Worm (Caenorhabditis elegans) whole organism, late embryonic: ENCODE measurements around the gene mec-7.

ENCODE experiments used
- C38D4.7 ChIP-seq: fragments of 200-800 bp; sonication (Bioruptor generic); optimal IDR thresholded peaks from 2 replicates; lab custom pipeline; 2018; ENCODE audit warnings: mild to moderate bottlenecking, missing genetic modification characterization, moderate library complexity, missing compliant biosample characterization
- K02D7.2 ChIP-seq: sonication (generic microtip); optimal IDR thresholded peaks from 2 replicates; lab custom pipeline; 2017; ENCODE audit warnings: mild to moderate bottlenecking, missing genetic modification characterization, missing compliant biosample characterization
- K09A11.1 ChIP-seq: sonication (generic microtip); optimal IDR thresholded peaks from 2 replicates; lab custom pipeline; 2017; ENCODE audit warnings: antibody characterized with exemption, mild to moderate bottlenecking, missing genetic modification characterization, missing compliant biosample characterization; ENCODE audit not compliant: insufficient read depth
- ceh-14 ChIP-seq: sonication (generic microtip); optimal IDR thresholded peaks from 2 replicates; lab custom pipeline; 2016; ENCODE audit warnings: missing genotype, missing genetic modification characterization, missing compliant biosample characterization
- ceh-18 ChIP-seq: sonication (generic microtip); optimal IDR thresholded peaks from 2 replicates; lab custom pipeline; 2016; ENCODE audit warnings: missing genetic modification characterization, missing compliant biosample characterization
- ceh-19 ChIP-seq: fragments of 200-800 bp; sonication (Bioruptor generic); optimal IDR thresholded peaks from 2 replicates; lab custom pipeline; 2018; ENCODE audit warnings: mild to moderate bottlenecking, missing genetic modification characterization, missing compliant biosample characterization
- ceh-2 ChIP-seq: sonication (generic microtip); optimal IDR thresholded peaks from 2 replicates; lab custom pipeline; 2016; ENCODE audit warnings: missing genotype, missing genetic modification characterization, missing compliant biosample characterization
- ceh-22 ChIP-seq: sonication (generic microtip); optimal IDR thresholded peaks from 2 replicates; lab custom pipeline; 2017; ENCODE audit warnings: missing biosample characterization, missing genetic modification characterization
- ceh-24 ChIP-seq: sonication (generic microtip); optimal IDR thresholded peaks from 2 replicates; lab custom pipeline; 2016; ENCODE audit warnings: mild to moderate bottlenecking, missing genetic modification characterization, missing compliant biosample characterization
- ceh-30 ChIP-seq: fragments of 150-350 bp; optimal IDR thresholded peaks from 2 replicates; lab custom pipeline; 2014; ENCODE audit warnings: missing biosample characterization, missing genetic modification characterization
- ceh-31 ChIP-seq: sonication (generic microtip); optimal IDR thresholded peaks from 2 replicates; lab custom pipeline; 2016; ENCODE audit warnings: missing genetic modification characterization, missing compliant biosample characterization
- ceh-45 ChIP-seq: fragments of 200-800 bp; sonication (Bioruptor generic); IDR thresholded peaks from 2 replicates; pipeline ENCODE4 v1.3.6; 2022; ENCODE audit warnings: missing genetic modification reagents, missing genetic modification characterization, missing compliant biosample characterization
- ceh-48 ChIP-seq: sonication (generic microtip); optimal IDR thresholded peaks from 2 replicates; lab custom pipeline; 2016; ENCODE audit warnings: missing genetic modification characterization, inconsistent platforms, missing compliant biosample characterization
- ceh-6 ChIP-seq: fragments of 200-800 bp; sonication (Bioruptor generic); optimal IDR thresholded peaks from 2 replicates; lab custom pipeline; 2018; ENCODE audit warnings: mild to moderate bottlenecking, missing genetic modification characterization, missing compliant biosample characterization
- ceh-9 ChIP-seq: sonication (generic microtip); optimal IDR thresholded peaks from 2 replicates; lab custom pipeline; 2016; ENCODE audit warnings: mild to moderate bottlenecking, missing genetic modification characterization, inconsistent platforms, missing compliant biosample characterization
- che-1 ChIP-seq: sonication (generic microtip); optimal IDR thresholded peaks from 2 replicates; lab custom pipeline; 2016; ENCODE audit warnings: mild to moderate bottlenecking, missing genetic modification characterization, missing compliant biosample characterization
- dve-1 ChIP-seq: sonication (generic microtip); optimal IDR thresholded peaks from 2 replicates; lab custom pipeline; 2017; ENCODE audit warnings: antibody characterized with exemption, mild to moderate bottlenecking, missing genetic modification characterization, missing compliant biosample characterization
- elt-4 ChIP-seq: sonication (generic microtip); optimal IDR thresholded peaks from 2 replicates; lab custom pipeline; 2016; ENCODE audit warnings: missing genetic modification characterization, missing compliant biosample characterization
- ets-4 ChIP-seq: sonication (generic microtip); optimal IDR thresholded peaks from 2 replicates; lab custom pipeline; 2016; ENCODE audit warnings: missing genetic modification characterization, missing compliant biosample characterization
- eyg-1 ChIP-seq: sonication (generic microtip); optimal IDR thresholded peaks from 2 replicates; lab custom pipeline; 2016; ENCODE audit warnings: missing genotype, missing genetic modification characterization, missing compliant biosample characterization
- hlh-13 ChIP-seq: fragments of 200-800 bp; sonication (Bioruptor generic); optimal IDR thresholded peaks from 2 replicates; lab custom pipeline; 2018; ENCODE audit warnings: mild to moderate bottlenecking, missing genetic modification characterization, missing compliant biosample characterization
- hlh-30 ChIP-seq: sonication (generic microtip); optimal IDR thresholded peaks from 2 replicates; lab custom pipeline; 2017; ENCODE audit warnings: antibody characterized with exemption, missing genetic modification characterization, missing compliant biosample characterization; ENCODE audit not compliant: insufficient read depth
- hlh-8 ChIP-seq: sonication (generic microtip); optimal IDR thresholded peaks from 2 replicates; lab custom pipeline; 2016; ENCODE audit warnings: missing genotype, missing genetic modification characterization, missing compliant biosample characterization
- lim-6 ChIP-seq: sonication (generic microtip); optimal IDR thresholded peaks from 2 replicates; lab custom pipeline; 2016; ENCODE audit warnings: missing genetic modification characterization, missing compliant biosample characterization
- lin-11 ChIP-seq: fragments of 200-800 bp; sonication (Bioruptor generic); optimal IDR thresholded peaks from 2 replicates; lab custom pipeline; 2018; ENCODE audit warnings: mild to moderate bottlenecking, missing genetic modification characterization, missing compliant biosample characterization
- madf-2 ChIP-seq: sonication (generic microtip); optimal IDR thresholded peaks from 2 replicates; lab custom pipeline; 2017; ENCODE audit warnings: missing genetic modification characterization, missing compliant biosample characterization
- nfya-1 ChIP-seq: sonication (generic microtip); optimal IDR thresholded peaks from 2 replicates; lab custom pipeline; 2017; ENCODE audit warnings: missing genetic modification characterization, mild to moderate bottlenecking, missing compliant biosample characterization, antibody characterized with exemption, moderate library complexity
- nhr-11 ChIP-seq: fragments of 150-350 bp; optimal IDR thresholded peaks from 2 replicates; lab custom pipeline; 2014; ENCODE audit warnings: missing biosample characterization, missing genetic modification characterization
- nhr-232 ChIP-seq: sonication (generic microtip); optimal IDR thresholded peaks from 2 replicates; lab custom pipeline; 2016; ENCODE audit warnings: missing genetic modification characterization, missing compliant biosample characterization
- npax-4 ChIP-seq: sonication (generic microtip); optimal IDR thresholded peaks from 2 replicates; lab custom pipeline; 2016; ENCODE audit warnings: missing genetic modification characterization, missing compliant biosample characterization
- pag-3 ChIP-seq: sonication (generic microtip); optimal IDR thresholded peaks from 2 replicates; lab custom pipeline; 2016; ENCODE audit warnings: missing compliant biosample characterization, missing genetic modification characterization, borderline replicate concordance
- pax-1 ChIP-seq: fragments of 150-350 bp; optimal IDR thresholded peaks from 2 replicates; lab custom pipeline; 2014; ENCODE audit warnings: missing biosample characterization, missing genetic modification characterization
- pha-2 ChIP-seq: sonication (generic microtip); optimal IDR thresholded peaks from 2 replicates; lab custom pipeline; 2017; ENCODE audit warnings: mild to moderate bottlenecking, missing genetic modification characterization, missing compliant biosample characterization
- pros-1 ChIP-seq: fragments of 150-350 bp; optimal IDR thresholded peaks from 2 replicates; lab custom pipeline; 2014; ENCODE audit warnings: missing biosample characterization, missing genetic modification reagents, missing genetic modification characterization
- ref-2 ChIP-seq: sonication (generic microtip); optimal IDR thresholded peaks from 2 replicates; lab custom pipeline; 2016; ENCODE audit warnings: missing genetic modification characterization, missing compliant biosample characterization
- sdc-2 ChIP-seq: sonication (generic microtip); optimal IDR thresholded peaks from 2 replicates; lab custom pipeline; 2016; ENCODE audit warnings: missing genotype, missing genetic modification characterization, missing compliant biosample characterization
- sox-2 ChIP-seq: fragments of 200-800 bp; sonication (Bioruptor generic); IDR thresholded peaks from 2 replicates; pipeline ENCODE4 v1.3.6; 2022; ENCODE audit warnings: missing genetic modification reagents, missing genetic modification characterization, missing compliant biosample characterization
- sox-4 ChIP-seq: sonication (generic microtip); optimal IDR thresholded peaks from 2 replicates; lab custom pipeline; 2017; ENCODE audit warnings: mild to moderate bottlenecking, missing genetic modification characterization, inconsistent platforms, missing compliant biosample characterization
- tbx-2 ChIP-seq: sonication (generic microtip); optimal IDR thresholded peaks from 2 replicates; lab custom pipeline; 2016; ENCODE audit warnings: missing genetic modification characterization, missing compliant biosample characterization
- unc-3 ChIP-seq, 2 experiments: fragments of 200-800 bp in 1 of 2; sonication (Bioruptor generic) in 1 of 2; sonication (generic microtip) in 1 of 2; conservative IDR thresholded peaks in 1 of 2; optimal IDR thresholded peaks in 1 of 2; 2 replicates each; pipeline versions ENCODE4 v1.3.6 to Lab custom; 2016 to 2022; ENCODE audit warnings: missing compliant biosample characterization in 2 of 2, missing genetic modification characterization in 2 of 2, missing genetic modification reagents in 1 of 2
- unc-42 ChIP-seq: sonication (generic microtip); optimal IDR thresholded peaks from 2 replicates; lab custom pipeline; 2016; ENCODE audit warnings: missing genotype, missing genetic modification characterization, missing compliant biosample characterization
- unc-86 ChIP-seq: sonication (generic microtip); optimal IDR thresholded peaks from 2 replicates; lab custom pipeline; 2016; ENCODE audit warnings: missing genetic modification characterization, missing compliant biosample characterization
- zip-5 ChIP-seq: sonication (generic microtip); optimal IDR thresholded peaks from 2 replicates; lab custom pipeline; 2016; ENCODE audit warnings: missing genetic modification characterization, missing compliant biosample characterization
- ztf-16 ChIP-seq: sonication (generic microtip); optimal IDR thresholded peaks from 2 replicates; lab custom pipeline; 2017; ENCODE audit warnings: missing genetic modification characterization, missing compliant biosample characterization

Gene mec-7

ce11 chrX:7794306-7794743 lies 17.8 kb upstream of the mec-7 start (continued):
- TF ChIP-seq lim-6: no peak
- peak; percentile 39 for TF ChIP-seq lin-11
- TF ChIP-seq unc-3 (GFP tag; conservative IDR thresholded peaks at IDR 0.05; lab: Robert Waterston, UW): no peak
- no peak for TF ChIP-seq unc-3 (tag; optimal IDR thresholded peaks at IDR 0.05; lab: Kevin White, UChicago)
- no peak for TF ChIP-seq dve-1 (tag; lab: Kevin White, UChicago)
- TF ChIP-seq tbx-2 (tag; lab: Kevin White, UChicago): no peak
- TF ChIP-seq K09A11.1 (tag; lab: Kevin White, UChicago): no peak
- TF ChIP-seq hlh-13 (GFP tag; lab: Kevin White, UChicago): no peak
- TF ChIP-seq sox-2 (GFP tag; lab: Robert Waterston, UW): no peak
- TF ChIP-seq C38D4.7 (GFP tag; lab: Kevin White, UChicago): peak; percentile 30
- TF ChIP-seq ceh-24: no peak
- peak; percentile 6 for TF ChIP-seq zip-5
- TF ChIP-seq ceh-19: peak; percentile 16
- TF ChIP-seq unc-42: no peak
- TF ChIP-seq sox-4 (tag; lab: Kevin White, UChicago): no peak

- TF ChIP-seq hlh-30 (tag; lab: Kevin White, UChicago) (peak; percentile 73), ceh-18 (tag; lab: Kevin White, UChicago) (no peak), ceh-48 (tag; lab: Kevin White, UChicago) (peak; percentile 57), nfya-1 (tag; lab: Kevin White, UChicago) (peak; percentile 16)
- TF ChIP-seq, all 69 proteins: peak for 3
These were observed 17.0 kb upstream of the mec-7 start, which contains the start of gene ZK154.6 for ce11 chrX:7793377-7794041. Gene ZK154.6 (minus strand): TSS chrX:7793563.

- no peak for TF ChIP-seq hlh-8 (tag; lab: Kevin White, UChicago)
- TF ChIP-seq ceh-14 (tag; lab: Kevin White, UChicago): no peak
- TF ChIP-seq ztf-16 (tag; lab: Kevin White, UChicago): no peak
- no peak for TF ChIP-seq sdc-2 (tag; lab: Kevin White, UChicago)
- no peak for TF ChIP-seq eyg-1 (tag; lab: Kevin White, UChicago)
- no peak for TF ChIP-seq ceh-6
- no peak for TF ChIP-seq pros-1 (tag; lab: Kevin White, UChicago)
- TF ChIP-seq ref-2 (tag; lab: Kevin White, UChicago): no peak
- TF ChIP-seq ceh-45 (GFP tag; lab: Robert Waterston, UW): no peak
- no peak for TF ChIP-seq pag-3
- no peak for TF ChIP-seq ceh-9
- no peak for TF ChIP-seq zip-5
- no peak for TF ChIP-seq dve-1 (tag; lab: Kevin White, UChicago)
- TF ChIP-seq ets-4 (tag; lab: Kevin White, UChicago): no peak
- no peak for TF ChIP-seq K02D7.2 (tag; lab: Kevin White, UChicago)
- no peak for TF ChIP-seq ceh-31 (tag; lab: Kevin White, UChicago)
- TF ChIP-seq, all 69 proteins: peak for 0
These were observed 15.3 kb upstream of the mec-7 start for ce11 chrX:7791802-7792201.

- TF ChIP-seq nhr-232 (tag; lab: Kevin White, UChicago) (no peak), ref-2 (tag; lab: Kevin White, UChicago) (peak; percentile 47), unc-42 (peak; percentile 60), tbx-2 (tag; lab: Kevin White, UChicago) (peak; percentile 61), unc-3 (GFP tag; conservative IDR thresholded peaks at IDR 0.05; lab: Robert Waterston, UW) (no peak), unc-3 (tag; optimal IDR thresholded peaks at IDR 0.05; lab: Kevin White, UChicago) (no peak), elt-4 (no peak), unc-86 (no peak), pha-2 (tag; lab: Kevin White, UChicago) (no peak), ceh-19 (no peak), ceh-22 (tag; lab: Kevin White, UChicago) (no peak), ceh-2 (tag; lab: Kevin White, UChicago) (no peak), che-1 (tag; lab: Kevin White, UChicago) (no peak), nhr-11 (tag; lab: Kevin White, UChicago) (no peak), K02D7.2 (tag; lab: Kevin White, UChicago) (no peak), npax-4 (tag; lab: Kevin White, UChicago) (no peak), ceh-30 (tag; lab: Kevin White, UChicago) (no peak), sox-2 (GFP tag; lab: Robert Waterston, UW) (no peak), hlh-13 (GFP tag; lab: Kevin White, UChicago) (no peak), ceh-31 (tag; lab: Kevin White, UChicago) (peak; percentile 69), ceh-24 (no peak), madf-2 (tag; lab: Kevin White, UChicago) (no peak), lin-11 (no peak), pax-1 (tag; lab: Kevin White, UChicago) (no peak), pros-1 (tag; lab: Kevin White, UChicago) (no peak), nfya-1 (tag; lab: Kevin White, UChicago) (peak; percentile 55)
These were observed 11.4 kb upstream of the mec-7 start, which contains the start of gene ZK154.5 for ce11 chrX:7787885-7788353. Gene ZK154.5 (minus strand): TSS chrX:7787935.
